Fruit fly (Drosophila melanogaster): Measurements from ENCODE around the gene CG1789.

The CG1789 gene

dm6 chrX:8690003-8690402, 30.3 kb upstream of the CG1789 start, which contains the start of the genes Ppt1 and Ogg1 (continued):
- TF ChIP-seq Eip74EF (GFP tag; optimal IDR thresholded peaks at IDR 0.05) (no peak), chn (GFP tag; optimal IDR thresholded peaks at IDR 0.05) (peak; percentile 72), Blimp-1 (GFP tag; optimal IDR thresholded peaks at IDR 0.05) (peak; percentile 28), fd3F (GFP tag; optimal IDR thresholded peaks at IDR 0.05) (no peak), CG7357 (GFP tag; IDR thresholded peaks at IDR 0.05) (no peak), Deaf1 (tag; optimal IDR thresholded peaks at IDR 0.05) (peak; percentile 13), trh (GFP tag; optimal IDR thresholded peaks at IDR 0.05) (no peak), BtbVII (GFP tag; optimal IDR thresholded peaks at IDR 0.05) (no peak), kay (GFP tag; optimal IDR thresholded peaks at IDR 0.05) (no peak), CG16813 (GFP tag; IDR thresholded peaks at IDR 0.05; ENCODE audit: partially characterized antibody) (no peak; the same call in 2 of the 3 replicates), ewg (GFP tag; optimal IDR thresholded peaks at IDR 0.05) (no peak), Camta (GFP tag; optimal IDR thresholded peaks at IDR 0.05) (peak; percentile 54), Atf3 (GFP tag; optimal IDR thresholded peaks at IDR 0.05) (no peak), CG9609 (GFP tag; optimal IDR thresholded peaks at IDR 0.05) (peak; percentile 63), HmgZ (tag; optimal IDR thresholded peaks at IDR 0.05) (peak; percentile 63), zen2 (GFP tag; IDR thresholded peaks at IDR 0.05; ENCODE audit: partially characterized antibody) (no peak), Dip3 (GFP tag; optimal IDR thresholded peaks at IDR 0.05) (peak; percentile 47), CG10267 (tag; optimal IDR thresholded peaks at IDR 0.05) (peak; percentile 95), CG17568 (GFP tag; optimal IDR thresholded peaks at IDR 0.05) (peak; percentile 48), CG34224 (GFP tag; IDR thresholded peaks at IDR 0.05; ENCODE audit: partially characterized antibody) (peak; percentile 66), Gug (GFP tag; IDR thresholded peaks at IDR 0.05) (peak; percentile 43; the same call in 2 of the 4 replicates), fd102C (GFP tag; optimal IDR thresholded peaks at IDR 0.05) (no peak), Ada2b (GFP tag; IDR thresholded peaks at IDR 0.05) (peak; percentile 46; the same call in 1 of the 2 replicates), CG8924 (tag; optimal IDR thresholded peaks at IDR 0.05) (peak; percentile 27), CG43689 (GFP tag; IDR thresholded peaks at IDR 0.05) (no peak), Abd-B (GFP tag; optimal IDR thresholded peaks at IDR 0.05) (no peak), CG17802 (tag; optimal IDR thresholded peaks at IDR 0.05) (no peak), cas (GFP tag; IDR thresholded peaks at IDR 0.05) (no peak), CG11247 (GFP tag; IDR thresholded peaks at IDR 0.05) (peak; percentile 37; the same call in 1 of the 2 replicates), CG6654 (GFP tag; optimal IDR thresholded peaks at IDR 0.05) (no peak), ttk (GFP tag; IDR thresholded peaks at IDR 0.05) (no peak), ato (GFP tag; IDR thresholded peaks at IDR 0.05; ENCODE audit: partially characterized antibody) (no peak), esg (GFP tag; conservative IDR thresholded peaks at IDR 0.05) (0 out of 2 replicates have a peak, but pooled peaks have one; percentile 14), eve (GFP tag; optimal IDR thresholded peaks at IDR 0.05) (peak in 1 of 2 experiments; percentile 87), CG34422 (GFP tag; IDR thresholded peaks at IDR 0.05) (peak; percentile 53; the same call in 1 of the 3 replicates), Hr78 (GFP tag; optimal IDR thresholded peaks at IDR 0.05) (no peak), sens (GFP tag) (peak; percentile 92), CG7786 (GFP tag; optimal IDR thresholded peaks at IDR 0.05) (peak; percentile 42), CG4730 (GFP tag; IDR thresholded peaks at IDR 0.05) (no peak), Neu2 (GFP tag; optimal IDR thresholded peaks at IDR 0.05; ENCODE audit: borderline replicate concordance) (no peak), CG2678 (tag; optimal IDR thresholded peaks at IDR 0.05) (peak; percentile 58), Rfx (GFP tag; IDR thresholded peaks at IDR 0.05) (peak; percentile 71), ham (GFP tag; IDR thresholded peaks at IDR 0.05) (no peak), CG17385 (GFP tag; optimal IDR thresholded peaks at IDR 0.05) (peak; percentile 35), HLH3B (GFP tag; IDR thresholded peaks at IDR 0.05) (peak; percentile 33; the same call in 1 of the 2 replicates), Aef1 (GFP tag; IDR thresholded peaks at IDR 0.05) (0 out of 3 replicates have a peak, but pooled peaks have one; percentile 10), tin (GFP tag; optimal IDR thresholded peaks at IDR 0.05) (peak; percentile 56), oc (tag; optimal IDR thresholded peaks at IDR 0.05) (no peak), fd64A (GFP tag; optimal IDR thresholded peaks at IDR 0.05) (no peak), CG9215 (GFP tag; IDR thresholded peaks at IDR 0.05) (no peak), yki (optimal IDR thresholded peaks at IDR 0.05) (no peak)

Data from whole organism, embryonic.